Worm (Caenorhabditis elegans) whole organism, midembryonic: ENCODE results near the gene djr-1.1.

Source experiments
- cog-1 ChIP-seq: sonication (generic microtip); optimal IDR thresholded peaks from 2 replicates; lab custom pipeline; 2016; ENCODE audit warnings: missing genetic modification characterization, missing compliant biosample characterization
- flt-1 ChIP-seq: fragments of 200-800 bp; sonication (Bioruptor generic); IDR thresholded peaks from 2 replicates; pipeline ENCODE4 v1.3.6; 2022; ENCODE audit warnings: missing genetic modification characterization, missing compliant biosample characterization
- klf-2 ChIP-seq: fragments of 200-800 bp; sonication (Bioruptor generic); conservative IDR thresholded peaks from 2 replicates; pipeline ENCODE4 v1.3.6; 2022; ENCODE audit warnings: missing genetic modification reagents, missing genetic modification characterization, missing compliant biosample characterization
- med-1 ChIP-seq: sonication (generic microtip); optimal IDR thresholded peaks from 2 replicates; lab custom pipeline; 2017; ENCODE audit warnings: missing genetic modification characterization, mild to moderate bottlenecking, missing compliant biosample characterization, antibody characterized with exemption, missing genetic modification reagents; ENCODE audit not compliant: insufficient read depth
- ref-1 ChIP-seq: fragments of 200-800 bp; sonication (Bioruptor generic); conservative IDR thresholded peaks from 2 replicates; pipeline ENCODE4 v1.3.6; 2022; ENCODE audit warnings: missing genetic modification reagents, missing genetic modification characterization, missing compliant biosample characterization
- tab-1 ChIP-seq: fragments of 200-800 bp; sonication (Bioruptor generic); IDR thresholded peaks from 2 replicates; pipeline ENCODE4 v1.3.6; 2022; ENCODE audit warnings: missing genetic modification characterization, missing compliant biosample characterization
- ztf-23 ChIP-seq: fragments of 200-800 bp; sonication (Bioruptor generic); IDR thresholded peaks from 2 replicates; pipeline ENCODE4 v1.3.6; 2022; ENCODE audit warnings: missing genetic modification reagents, missing genetic modification characterization, missing compliant biosample characterization
- ztf-29 ChIP-seq: fragments of 200-800 bp; sonication (Bioruptor generic); IDR thresholded peaks from 2 replicates; pipeline ENCODE4 v1.3.6; 2022; ENCODE audit warnings: missing genetic modification reagents, missing genetic modification characterization, missing compliant biosample characterization

- TF ChIP-seq flt-1 (GFP tag; lab: Robert Waterston, UW) (no peak), tab-1 (GFP tag; lab: Robert Waterston, UW) (no peak), cog-1 (tag; lab: Kevin White, UChicago) (no peak), ztf-23 (GFP tag; lab: Robert Waterston, UW) (no peak), med-1 (no peak), ztf-29 (GFP tag; lab: Robert Waterston, UW) (no peak), ref-1 (GFP tag; lab: Robert Waterston, UW) (no peak), klf-2 (GFP tag; lab: Robert Waterston, UW) (no peak)
These were observed 30.4 kb downstream of the djr-1.1 start for ce11 chrII:320783-321182.
